Fruit fly (Drosophila melanogaster) whole organism, wandering third instar larva: Measurements from ENCODE around the gene Rsbp15.
A peak's percentile ranks its signal among the peaks of the same experiment; 100 is the strongest.

Source experiments
- Abd-B ChIP-seq: fragments of >200 bp; optimal IDR thresholded peaks from 2 replicates; lab custom pipeline; 2017; ENCODE audit warnings: missing biosample characterization, missing genetic modification characterization
- CG32264 ChIP-seq: fragments of 200-800 bp; sonication (Bioruptor generic); optimal IDR thresholded peaks from 2 replicates; lab custom pipeline; 2016; ENCODE audit warnings: missing biosample characterization, missing genetic modification characterization
- CG9705 ChIP-seq: fragments of 200-800 bp; sonication (Bioruptor generic); optimal IDR thresholded peaks from 2 replicates; lab custom pipeline; 2018; ENCODE audit warnings: missing biosample characterization, mild to moderate bottlenecking, missing genetic modification characterization
- CrebA ChIP-seq: fragments of 200-800 bp; sonication (Bioruptor generic); optimal IDR thresholded peaks from 2 replicates; lab custom pipeline; 2016; ENCODE audit warnings: missing biosample characterization, mild to moderate bottlenecking, missing genetic modification characterization, borderline replicate concordance
- Dfd ChIP-seq: fragments of >200 bp; optimal IDR thresholded peaks from 2 replicates; lab custom pipeline; 2017; ENCODE audit warnings: missing biosample characterization, missing genetic modification characterization
- Dif ChIP-seq: fragments of 200-275, 200-300 bp; sonication (Bioruptor generic); optimal IDR thresholded peaks from 2 replicates; lab custom pipeline; 2018; ENCODE audit warnings: missing biosample characterization, missing genetic modification characterization; ENCODE audit not compliant: partially characterized antibody
- Hnf4 ChIP-seq: fragments of 200-800 bp; sonication (Bioruptor generic); optimal IDR thresholded peaks from 2 replicates; lab custom pipeline; 2016; ENCODE audit warnings: missing biosample characterization, mild to moderate bottlenecking, missing genetic modification characterization
- Hr78 ChIP-seq: fragments of >200 bp; optimal IDR thresholded peaks from 2 replicates; lab custom pipeline; 2017; ENCODE audit warnings: missing biosample characterization, missing genetic modification characterization
- Hr83 ChIP-seq: fragments of 200-300 bp; sonication (Bioruptor generic); optimal IDR thresholded peaks from 2 replicates; lab custom pipeline; 2016; ENCODE audit warnings: missing biosample characterization, mild to moderate bottlenecking, missing genetic modification characterization, moderate library complexity; ENCODE audit not compliant: poor library complexity, severe bottlenecking
- Jra ChIP-seq: sonication (Bioruptor generic); optimal IDR thresholded peaks from 2 replicates; lab custom pipeline; 2016; ENCODE audit warnings: missing biosample characterization, missing genetic modification characterization
- Mio ChIP-seq: sonication (Bioruptor generic); optimal IDR thresholded peaks from 2 replicates; lab custom pipeline; 2016; ENCODE audit warnings: missing biosample characterization, missing genetic modification characterization
- Myc ChIP-seq: fragments of >200 bp; optimal IDR thresholded peaks from 2 replicates; lab custom pipeline; 2017
- N ChIP-seq: fragments of >200 bp; optimal IDR thresholded peaks from 2 replicates; lab custom pipeline; 2018; ENCODE audit warnings: missing biosample characterization, missing external identifiers, missing genetic modification characterization
- OdsH ChIP-seq: fragments of 200-800 bp; sonication (Bioruptor generic); optimal IDR thresholded peaks from 2 replicates; lab custom pipeline; 2016; ENCODE audit warnings: missing biosample characterization, mild to moderate bottlenecking, missing genetic modification characterization
- Rel ChIP-seq, 2 experiments: fragments of 200-800 bp; sonication (Bioruptor generic) in 1 of 2; optimal IDR thresholded peaks; 2 replicates in 1 of 2; 3 replicates in 1 of 2; lab custom pipeline; 2016 to 2019; ENCODE audit warnings: mild to moderate bottlenecking in 2 of 2, missing biosample characterization in 2 of 2, missing genetic modification characterization in 2 of 2, moderate library complexity in 1 of 2
- Sp1 ChIP-seq: fragments of 200-800 bp; sonication (Bioruptor generic); optimal IDR thresholded peaks from 3 replicates; lab custom pipeline; 2019; ENCODE audit warnings: missing biosample characterization, mild to moderate bottlenecking, missing genetic modification characterization, moderate library complexity
- Vsx2 ChIP-seq: fragments of 200-300, 225-300 bp; sonication (Bioruptor generic); optimal IDR thresholded peaks from 2 replicates; lab custom pipeline; 2018; ENCODE audit warnings: missing biosample characterization, missing genetic modification characterization; ENCODE audit not compliant: partially characterized antibody
- br ChIP-seq: fragments of 200-800 bp; sonication (Bioruptor generic); optimal IDR thresholded peaks from 2 replicates; lab custom pipeline; 2016; ENCODE audit warnings: missing biosample characterization, missing genetic modification characterization
- brk ChIP-seq: fragments of 200-800 bp; sonication (Bioruptor generic); optimal IDR thresholded peaks from 2 replicates; lab custom pipeline; 2016; ENCODE audit warnings: missing biosample characterization, mild to moderate bottlenecking, missing genetic modification characterization
- dl ChIP-seq, 2 experiments: fragments of 175-275, 200-275 bp in 1 of 2; fragments of 200-275 bp in 1 of 2; sonication (Bioruptor generic); optimal IDR thresholded peaks; lab custom pipeline; 2018; ENCODE audit warnings: mild to moderate bottlenecking in 2 of 2, missing biosample characterization in 2 of 2, missing genetic modification characterization in 2 of 2, moderate library complexity in 2 of 2; ENCODE audit not compliant: partially characterized antibody in 2 of 2, insufficient read depth in 1 of 2
- dmrt93B ChIP-seq: fragments of 200-800 bp; sonication (Bioruptor generic); optimal IDR thresholded peaks from 2 replicates; lab custom pipeline; 2018; ENCODE audit warnings: missing biosample characterization, mild to moderate bottlenecking, missing genetic modification characterization
- dsf ChIP-seq: sonication (Bioruptor generic); optimal IDR thresholded peaks from 2 replicates; lab custom pipeline; 2016; ENCODE audit warnings: missing biosample characterization, missing genetic modification characterization, borderline replicate concordance
- ey ChIP-seq: fragments of 200-800 bp; sonication (Bioruptor generic); optimal IDR thresholded peaks from 2 replicates; lab custom pipeline; 2016; ENCODE audit warnings: missing biosample characterization, missing genetic modification characterization
- foxo ChIP-seq, 2 experiments: fragments of 200-800 bp; sonication (Bioruptor generic); optimal IDR thresholded peaks; 2 replicates in 1 of 2; 3 replicates in 1 of 2; lab custom pipeline; 2016 to 2017; ENCODE audit warnings: missing biosample characterization in 2 of 2, missing genetic modification characterization in 2 of 2
- fru ChIP-seq: fragments of 200-800 bp; sonication (Bioruptor generic); optimal IDR thresholded peaks from 3 replicates; lab custom pipeline; 2016; ENCODE audit warnings: missing biosample characterization, mild to moderate bottlenecking, missing genetic modification characterization
- h ChIP-seq: fragments of 200-800 bp; sonication (Bioruptor generic); optimal IDR thresholded peaks from 3 replicates; lab custom pipeline; 2016; ENCODE audit warnings: missing biosample characterization, mild to moderate bottlenecking, missing genetic modification characterization
- jim ChIP-seq: fragments of 175-275, 200-325 bp; sonication (Bioruptor generic); optimal IDR thresholded peaks from 2 replicates; lab custom pipeline; 2016; ENCODE audit warnings: missing biosample characterization, mild to moderate bottlenecking, missing genetic modification characterization
- pan ChIP-seq: fragments of >200 bp; optimal IDR thresholded peaks from 2 replicates; lab custom pipeline; 2017
- rgr ChIP-seq: fragments of 200-800 bp; sonication (Bioruptor generic); optimal IDR thresholded peaks from 3 replicates; lab custom pipeline; 2016; ENCODE audit warnings: missing biosample characterization, mild to moderate bottlenecking, missing genetic modification characterization
- sage ChIP-seq: fragments of 200-800 bp; sonication (Bioruptor generic); optimal IDR thresholded peaks from 2 replicates; lab custom pipeline; 2016; ENCODE audit warnings: missing biosample characterization, mild to moderate bottlenecking, missing genetic modification characterization
- sv ChIP-seq: fragments of 200-800 bp; sonication (Bioruptor generic); optimal IDR thresholded peaks from 3 replicates; lab custom pipeline; 2016; ENCODE audit warnings: missing biosample characterization, missing genetic modification characterization
- tai ChIP-seq: sonication (Bioruptor generic); optimal IDR thresholded peaks from 2 replicates; lab custom pipeline; 2016; ENCODE audit warnings: missing biosample characterization, missing genetic modification characterization
- usp ChIP-seq: fragments of >200 bp; optimal IDR thresholded peaks from 2 replicates; lab custom pipeline; 2017; ENCODE audit warnings: missing biosample characterization, missing genetic modification characterization
- woc ChIP-seq: sonication (Bioruptor generic); optimal IDR thresholded peaks from 2 replicates; lab custom pipeline; 2016; ENCODE audit warnings: missing biosample characterization, mild to moderate bottlenecking, missing genetic modification characterization

Gene Rsbp15

DNA sequence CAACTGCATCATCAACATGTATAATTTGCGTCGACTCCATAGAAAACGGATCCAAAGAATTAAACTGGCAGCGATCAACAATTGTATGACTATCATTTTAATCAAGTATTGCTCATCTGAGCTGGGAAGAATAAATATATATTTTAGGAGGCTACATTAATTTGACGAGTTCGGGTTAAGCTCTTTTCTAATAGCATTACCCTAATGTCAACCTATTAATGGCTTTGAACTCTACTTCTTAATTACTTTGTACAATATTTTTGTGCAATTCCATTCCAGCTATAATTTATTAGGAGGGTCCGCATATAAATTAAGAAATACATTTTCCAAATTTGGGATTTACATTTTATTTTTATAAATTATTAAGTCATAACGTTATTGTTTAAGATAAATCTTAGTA is 14.6 kb downstream of the Rsbp15 start, which contains the start of gene Cyp313a2:
TSS of gene Cyp313a2 (minus strand) at position 101 of the 400 bp plus-strand sequence.
- no peak for TF ChIP-seq CG32264 (GFP tag; lab: Kevin White, UChicago)
- no peak for TF ChIP-seq OdsH (GFP tag; lab: Kevin White, UChicago)
- no peak for TF ChIP-seq N
- TF ChIP-seq dl (GFP tag; optimal IDR thresholded peaks at IDR 0.05; lab: Kevin White, UChicago; ENCODE audit: insufficient read depth in 1 of 2, partially characterized antibody in 2 of 2), result no peak
- TF ChIP-seq CG9705, result no peak
- TF ChIP-seq Dif, result no peak
- TF ChIP-seq Hnf4, result no peak
- no peak for TF ChIP-seq br (GFP tag; lab: Kevin White, UChicago)
- no peak for TF ChIP-seq Mio
- TF ChIP-seq Hr78 (GFP tag; lab: Kevin White, UChicago), result no peak
- TF ChIP-seq jim, result no peak
- no peak for TF ChIP-seq foxo (GFP tag; optimal IDR thresholded peaks at IDR 0.05; lab: Kevin White, UChicago)
- no peak for TF ChIP-seq usp (GFP tag; lab: Kevin White, UChicago)
- no peak for TF ChIP-seq dsf (GFP tag; lab: Kevin White, UChicago)
- no peak for TF ChIP-seq sv
- TF ChIP-seq sage, result no peak
- no peak for TF ChIP-seq Abd-B (GFP tag; lab: Kevin White, UChicago)
- no peak for TF ChIP-seq pan (lab: Kevin White, UChicago)
- TF ChIP-seq fru, result no peak

DNA sequence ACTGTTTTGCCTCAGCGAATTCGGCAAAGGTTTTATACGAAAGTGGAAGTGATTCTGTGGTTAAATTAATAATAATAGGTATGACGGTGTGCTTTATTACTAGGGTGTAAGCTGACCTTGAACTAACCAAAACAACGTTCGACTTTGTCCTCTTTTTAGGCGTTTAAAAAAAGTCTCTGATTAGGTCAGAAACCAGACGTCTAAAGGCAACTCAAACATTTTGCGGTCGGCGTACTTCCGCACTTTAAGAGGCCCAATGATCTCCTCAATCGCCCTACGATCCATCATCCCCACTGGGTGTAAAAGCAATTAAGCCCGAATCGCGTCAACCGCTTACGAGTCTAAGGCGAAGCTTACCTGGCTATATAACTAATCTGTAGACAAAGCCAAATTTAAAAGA is 17.0 kb downstream of the Rsbp15 start, which contains the start of gene Cyp313a3:
TSS of gene Cyp313a3 (minus strand) at position 101 of the 400 bp plus-strand sequence.
- no peak for TF ChIP-seq woc (GFP tag; lab: Kevin White, UChicago)
- TF ChIP-seq, all 38 proteins: peak for 0

DNA sequence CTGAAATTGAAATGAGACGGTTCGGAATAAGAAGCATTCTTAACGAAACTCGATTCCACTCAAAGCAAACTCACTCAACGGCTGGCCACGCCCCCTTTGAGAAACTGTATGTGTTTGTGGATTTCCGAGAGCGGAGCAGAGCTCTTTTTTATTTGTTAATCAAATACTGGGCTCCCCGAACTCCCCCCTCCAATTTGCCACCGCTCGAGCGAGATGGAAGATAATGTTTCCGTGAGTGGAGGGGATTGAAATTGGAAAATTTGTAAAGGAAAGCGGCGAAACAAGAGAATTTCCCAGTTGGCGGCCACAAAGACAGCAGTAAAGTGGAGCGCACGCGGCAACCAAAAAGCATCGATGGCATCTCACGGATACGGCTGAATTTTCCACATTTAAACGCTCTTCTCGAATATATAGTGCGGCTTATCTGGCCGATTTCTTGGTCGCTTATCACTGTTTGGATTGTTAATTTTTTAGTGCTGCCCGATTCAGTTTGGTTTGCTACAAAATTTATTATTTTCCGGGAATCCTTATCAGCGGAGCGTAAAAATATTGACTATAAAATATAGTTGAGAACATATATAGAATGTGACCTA is 22.4 kb downstream of the Rsbp15 start:
- TF ChIP-seq Dif (peak; percentile 4), dl (GFP tag; optimal IDR thresholded peaks at IDR 0.05; lab: Kevin White, UChicago; ENCODE audit: insufficient read depth in 1 of 2, partially characterized antibody in 2 of 2) (peak in 1 of 2 experiments; percentile 41), jim (no peak)
- TF ChIP-seq, all 38 proteins: peak for 2

DNA sequence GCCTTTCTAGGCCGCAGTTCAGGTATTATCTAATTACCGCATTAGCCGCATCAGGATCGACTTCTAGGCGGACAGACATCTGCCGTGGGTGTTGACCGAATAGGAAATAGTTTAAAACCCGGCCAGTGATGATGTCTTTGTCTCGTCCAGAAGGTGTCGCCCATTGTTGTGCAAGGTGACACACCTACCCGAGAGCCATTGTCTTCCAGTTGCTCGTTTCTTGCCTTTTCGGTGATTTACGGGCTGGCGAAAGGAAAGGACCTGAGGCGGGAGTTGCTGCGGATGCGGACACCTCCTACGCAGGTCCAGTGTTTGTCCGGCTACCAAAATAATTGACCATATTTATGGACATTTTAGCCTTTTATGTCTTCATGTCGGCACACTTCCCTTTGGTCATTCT is 26.1 kb downstream of the Rsbp15 start:
- TF ChIP-seq Rel (GFP tag; optimal IDR thresholded peaks at IDR 0.05; lab: Kevin White, UChicago) (no peak), Rel (tag; optimal IDR thresholded peaks at IDR 0.05; lab: Kevin White, UChicago) (no peak)
- TF ChIP-seq, all 38 proteins: peak for 0

DNA sequence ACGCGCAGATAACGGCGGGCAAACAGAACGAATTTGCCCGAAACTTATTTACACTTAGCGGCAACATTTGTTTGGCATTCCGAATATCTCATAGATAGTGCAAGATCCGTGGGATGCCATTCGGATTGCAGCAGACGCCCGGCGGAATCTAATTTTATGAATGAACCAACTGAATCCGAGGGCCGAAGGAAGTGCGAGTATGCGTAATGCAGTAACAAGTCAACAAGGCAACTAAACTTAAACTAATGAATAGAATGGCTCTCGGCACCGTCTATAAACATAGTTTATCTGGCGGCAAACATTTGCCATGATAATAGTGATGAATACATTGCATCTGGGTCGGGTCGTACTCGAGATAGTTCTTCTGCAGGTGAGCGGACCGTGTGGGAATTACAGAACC is 28.0 kb downstream of the Rsbp15 start:
- TF ChIP-seq usp (GFP tag; lab: Kevin White, UChicago) (no peak), Hr83 (GFP tag; lab: Kevin White, UChicago) (no peak), ey (GFP tag; lab: Kevin White, UChicago) (no peak), Myc (no peak), Rel (GFP tag; optimal IDR thresholded peaks at IDR 0.05; lab: Kevin White, UChicago) (no peak), Rel (tag; optimal IDR thresholded peaks at IDR 0.05; lab: Kevin White, UChicago) (no peak), woc (GFP tag; lab: Kevin White, UChicago) (no peak), Vsx2 (GFP tag; lab: Kevin White, UChicago) (no peak), tai (no peak), CrebA (GFP tag; lab: Kevin White, UChicago) (no peak), jim (no peak), Jra (no peak), brk (GFP tag; lab: Kevin White, UChicago) (no peak), CG9705 (no peak), N (no peak), rgr (no peak), sv (no peak), Hnf4 (no peak)

DNA sequence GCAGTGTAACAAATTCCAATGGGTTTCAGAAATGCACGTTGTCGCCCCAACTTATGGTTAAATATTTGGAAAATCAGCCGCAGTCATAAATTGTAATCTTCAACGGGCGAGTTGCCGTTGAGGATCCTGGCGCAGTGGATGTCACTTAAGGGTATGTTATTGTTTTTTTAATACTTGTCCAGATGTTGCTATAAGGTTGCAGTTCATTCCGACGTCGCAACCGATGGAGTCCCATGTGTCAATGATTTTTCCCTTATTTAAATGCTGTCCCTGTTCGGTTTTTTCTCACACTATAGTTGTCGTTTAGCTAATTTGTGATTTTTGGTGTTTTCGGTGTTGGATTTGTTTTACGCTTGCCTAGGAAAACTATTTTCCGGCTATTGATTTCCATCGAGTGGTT is 29.3 kb downstream of the Rsbp15 start:
- TF ChIP-seq Abd-B (GFP tag; lab: Kevin White, UChicago) (no peak), N (no peak), Dif (no peak), dmrt93B (GFP tag; lab: Kevin White, UChicago) (no peak), tai (no peak), Hr78 (GFP tag; lab: Kevin White, UChicago) (no peak), brk (GFP tag; lab: Kevin White, UChicago) (no peak), Sp1 (GFP tag; lab: Kevin White, UChicago) (no peak), CG9705 (no peak), usp (GFP tag; lab: Kevin White, UChicago) (no peak), ey (GFP tag; lab: Kevin White, UChicago) (no peak), jim (no peak), Dfd (no peak), sage (no peak), h (GFP tag; lab: Kevin White, UChicago) (no peak), CrebA (GFP tag; lab: Kevin White, UChicago) (no peak), fru (no peak), Hnf4 (no peak), woc (GFP tag; lab: Kevin White, UChicago) (no peak)
